Worm (Caenorhabditis elegans) whole organism, midembryonic: ENCODE results near the gene srh-264.

Experiments
- T22C8.4 ChIP-seq: fragments of 200-800 bp; sonication (Bioruptor generic); IDR thresholded peaks from 2 replicates; pipeline ENCODE4 v1.3.6; 2022; ENCODE audit warnings: missing genetic modification characterization, missing compliant biosample characterization
- cog-1 ChIP-seq: sonication (generic microtip); optimal IDR thresholded peaks from 2 replicates; lab custom pipeline; 2016; ENCODE audit warnings: missing genetic modification characterization, missing compliant biosample characterization
- flt-1 ChIP-seq: fragments of 200-800 bp; sonication (Bioruptor generic); IDR thresholded peaks from 2 replicates; pipeline ENCODE4 v1.3.6; 2022; ENCODE audit warnings: missing genetic modification characterization, missing compliant biosample characterization
- klf-2 ChIP-seq: fragments of 200-800 bp; sonication (Bioruptor generic); conservative IDR thresholded peaks from 2 replicates; pipeline ENCODE4 v1.3.6; 2022; ENCODE audit warnings: missing genetic modification reagents, missing genetic modification characterization, missing compliant biosample characterization
- med-1 ChIP-seq: sonication (generic microtip); optimal IDR thresholded peaks from 2 replicates; lab custom pipeline; 2017; ENCODE audit warnings: missing genetic modification characterization, mild to moderate bottlenecking, missing compliant biosample characterization, antibody characterized with exemption, missing genetic modification reagents; ENCODE audit not compliant: insufficient read depth
- ref-1 ChIP-seq: fragments of 200-800 bp; sonication (Bioruptor generic); conservative IDR thresholded peaks from 2 replicates; pipeline ENCODE4 v1.3.6; 2022; ENCODE audit warnings: missing genetic modification reagents, missing genetic modification characterization, missing compliant biosample characterization
- tab-1 ChIP-seq: fragments of 200-800 bp; sonication (Bioruptor generic); IDR thresholded peaks from 2 replicates; pipeline ENCODE4 v1.3.6; 2022; ENCODE audit warnings: missing genetic modification characterization, missing compliant biosample characterization
- ztf-23 ChIP-seq: fragments of 200-800 bp; sonication (Bioruptor generic); IDR thresholded peaks from 2 replicates; pipeline ENCODE4 v1.3.6; 2022; ENCODE audit warnings: missing genetic modification reagents, missing genetic modification characterization, missing compliant biosample characterization
- ztf-29 ChIP-seq: fragments of 200-800 bp; sonication (Bioruptor generic); IDR thresholded peaks from 2 replicates; pipeline ENCODE4 v1.3.6; 2022; ENCODE audit warnings: missing genetic modification reagents, missing genetic modification characterization, missing compliant biosample characterization

srh-264 gene

ce11 chrV:15454322-15454721 is 40.4 kb downstream of the srh-264 start:
- no peak for TF ChIP-seq flt-1
- 0 out of 2 replicates have a peak, but pooled peaks have one; percentile 26 for TF ChIP-seq ztf-23 (GFP tag; lab: Robert Waterston, UW)

- no peak for TF ChIP-seq klf-2 (GFP tag; lab: Robert Waterston, UW)
- TF ChIP-seq ztf-23 (GFP tag; lab: Robert Waterston, UW): no peak
- no peak for TF ChIP-seq T22C8.4 (GFP tag; lab: Robert Waterston, UW)
- no peak for TF ChIP-seq ref-1 (GFP tag; lab: Robert Waterston, UW)
- TF ChIP-seq ztf-29: no peak
- TF ChIP-seq flt-1: no peak
- no peak for TF ChIP-seq tab-1
- no peak for TF ChIP-seq cog-1
Measured at ce11 chrV:15459088-15459487, 45.1 kb downstream of the srh-264 start, which contains the start of gene str-71. str-71 (minus strand) TSS chrV:15459188.

ce11 chrV:15464402-15464801 is 50.5 kb downstream of the srh-264 start, which contains the start of gene rocf-1:
rocf-1 (minus strand) TSS chrV:15464502.
- no peak for TF ChIP-seq tab-1
- TF ChIP-seq cog-1: no peak
- no peak for TF ChIP-seq klf-2 (GFP tag; lab: Robert Waterston, UW)
- no peak for TF ChIP-seq T22C8.4 (GFP tag; lab: Robert Waterston, UW)
- no peak for TF ChIP-seq ref-1 (GFP tag; lab: Robert Waterston, UW)
- no peak for TF ChIP-seq ztf-23 (GFP tag; lab: Robert Waterston, UW)
- TF ChIP-seq flt-1: no peak
- no peak for TF ChIP-seq ztf-29
- TF ChIP-seq med-1: no peak
